Fruit fly (Drosophila melanogaster): Measurements from ENCODE around the gene Oseg5.

Gene Oseg5

dm6 chr2L:20805624-20806339 is 29.9 kb downstream of the Oseg5 start (continued):
- TF ChIP-seq CG18764 (GFP tag; optimal IDR thresholded peaks at IDR 0.05) (peak; percentile 88), HmgD (GFP tag; optimal IDR thresholded peaks at IDR 0.05) (peak; percentile 12), salm (tag; optimal IDR thresholded peaks at IDR 0.05) (peak; percentile 92), CG34224 (GFP tag; IDR thresholded peaks at IDR 0.05; ENCODE audit: partially characterized antibody) (peak; percentile 75), pnt (GFP tag; optimal IDR thresholded peaks at IDR 0.05) (peak; percentile 55), Hr39 (optimal IDR thresholded peaks at IDR 0.05) (no peak), CG11695 (GFP tag; IDR thresholded peaks at IDR 0.05) (peak; percentile 95), klu (GFP tag; IDR thresholded peaks at IDR 0.05) (peak; percentile 91), gt (GFP tag; IDR thresholded peaks at IDR 0.05) (peak; percentile 75), Tbp (GFP tag; optimal IDR thresholded peaks at IDR 0.05) (no peak), Kr (GFP tag; optimal IDR thresholded peaks at IDR 0.05) (no peak), CG3281 (GFP tag; optimal IDR thresholded peaks at IDR 0.05) (peak; percentile 96), Gsc (GFP tag; IDR thresholded peaks at IDR 0.05) (peak; percentile 75; the same call in 1 of the 2 replicates), NfI (GFP tag; optimal IDR thresholded peaks at IDR 0.05) (peak; percentile 94), Oli (tag; optimal IDR thresholded peaks at IDR 0.05) (peak; percentile 97), Hr51 (GFP tag; optimal IDR thresholded peaks at IDR 0.05) (peak; percentile 76 to 97), Dfd (GFP tag; optimal IDR thresholded peaks at IDR 0.05) (no peak), CG3065 (GFP tag; optimal IDR thresholded peaks at IDR 0.05) (peak; percentile 84), al (GFP tag; IDR thresholded peaks at IDR 0.05) (peak; percentile 94), ranshi (GFP tag; IDR thresholded peaks at IDR 0.05) (peak; percentile 93), tx (GFP tag; optimal IDR thresholded peaks at IDR 0.05) (peak; percentile 76), CG7928 (GFP tag; optimal IDR thresholded peaks at IDR 0.05) (peak; percentile 68), CG2129 (GFP tag; IDR thresholded peaks at IDR 0.05; ENCODE audit: partially characterized antibody) (no peak), org-1 (GFP tag; optimal IDR thresholded peaks at IDR 0.05) (peak; percentile 96), CG8924 (tag; optimal IDR thresholded peaks at IDR 0.05) (peak; percentile 98), Sin3A (optimal IDR thresholded peaks at IDR 0.05) (no peak), Ada2b (GFP tag; IDR thresholded peaks at IDR 0.05) (peak; percentile 94), Mes4 (GFP tag; optimal IDR thresholded peaks at IDR 0.05) (peak; percentile 70), CG18476 (GFP tag; optimal IDR thresholded peaks at IDR 0.05) (peak; percentile 88), Blimp-1 (GFP tag; optimal IDR thresholded peaks at IDR 0.05) (peak; percentile 94), CG15696 (tag; optimal IDR thresholded peaks at IDR 0.05) (peak; percentile 84), pita (GFP tag; optimal IDR thresholded peaks at IDR 0.05) (no peak), CG11504 (tag; optimal IDR thresholded peaks at IDR 0.05) (peak; percentile 95), gro (GFP tag; optimal IDR thresholded peaks at IDR 0.05) (peak; percentile 51), sr (GFP tag; IDR thresholded peaks at IDR 0.05) (peak; percentile 71; the same call in 2 of the 3 replicates), Fer1 (GFP tag; optimal IDR thresholded peaks at IDR 0.05) (peak; percentile 98), en (GFP tag; optimal IDR thresholded peaks at IDR 0.05) (peak; percentile 53), bigmax (GFP tag; optimal IDR thresholded peaks at IDR 0.05) (peak; percentile 64), jing (GFP tag; optimal IDR thresholded peaks at IDR 0.05) (peak; percentile 90), amos (GFP tag; IDR thresholded peaks at IDR 0.05; ENCODE audit: partially characterized antibody) (peak; percentile 29; the same call in 1 of the 2 replicates), Optix (GFP tag; IDR thresholded peaks at IDR 0.05) (peak; percentile 91), CG2712 (tag; optimal IDR thresholded peaks at IDR 0.05) (peak; percentile 98), mam (GFP tag; optimal IDR thresholded peaks at IDR 0.05) (peak; percentile 76), luna (GFP tag; optimal IDR thresholded peaks at IDR 0.05) (peak; percentile 2), Bteb2 (GFP tag; optimal IDR thresholded peaks at IDR 0.05) (peak; percentile 90), CG3838 (GFP tag; optimal IDR thresholded peaks at IDR 0.05) (peak; percentile 77), usp (GFP tag; optimal IDR thresholded peaks at IDR 0.05) (no peak), CG10267 (tag; optimal IDR thresholded peaks at IDR 0.05) (peak; percentile 90), CG18011 (GFP tag; optimal IDR thresholded peaks at IDR 0.05) (peak; percentile 87), E2f2 (GFP tag; IDR thresholded peaks at IDR 0.05) (peak; percentile 81)

Data from whole organism, embryonic.